Fruit fly (Drosophila melanogaster) whole organism: Measurements from ENCODE around the gene CG11672.

Experiments used
- CG8478 ChIP-seq: fragments of >200 bp; optimal IDR thresholded peaks from 2 replicates; lab custom pipeline; 2018; ENCODE audit warnings: inconsistent platforms
- Dll ChIP-seq: fragments of >200 bp; optimal IDR thresholded peaks from 2 replicates; lab custom pipeline; 2017
- EcR ChIP-seq, 2 experiments: fragments of >200 bp; optimal IDR thresholded peaks; 2 replicates each; lab custom pipeline; 2017; ENCODE audit warnings: missing biosample characterization in 2 of 2, missing genetic modification characterization in 2 of 2, missing genetic modification reagents in 2 of 2
- pan ChIP-seq: fragments of >200 bp; optimal IDR thresholded peaks from 2 replicates; lab custom pipeline; 2017
- psq ChIP-seq: fragments of >200 bp; optimal IDR thresholded peaks from 2 replicates; lab custom pipeline; 2017
- usp ChIP-seq: fragments of >200 bp; optimal IDR thresholded peaks from 2 replicates; lab custom pipeline; 2017; ENCODE audit warnings: missing biosample characterization, missing genetic modification characterization, mixed read lengths

dm6 chr3R:8317709-8318335 lies 27.4 kb upstream of the CG11672 start:
- TF ChIP-seq pan (lab: Kevin White, UChicago) (no peak), CG8478 (no peak), Dll (no peak), psq (lab: Kevin White, UChicago) (no peak), usp (GFP tag; lab: Kevin White, UChicago) (no peak), EcR (GFP tag; optimal IDR thresholded peaks at IDR 0.05; lab: Kevin White, UChicago) (no peak)
